Fruit fly (Drosophila melanogaster): Measurements from ENCODE around the gene CG14275.

Gene CG14275

DNA sequence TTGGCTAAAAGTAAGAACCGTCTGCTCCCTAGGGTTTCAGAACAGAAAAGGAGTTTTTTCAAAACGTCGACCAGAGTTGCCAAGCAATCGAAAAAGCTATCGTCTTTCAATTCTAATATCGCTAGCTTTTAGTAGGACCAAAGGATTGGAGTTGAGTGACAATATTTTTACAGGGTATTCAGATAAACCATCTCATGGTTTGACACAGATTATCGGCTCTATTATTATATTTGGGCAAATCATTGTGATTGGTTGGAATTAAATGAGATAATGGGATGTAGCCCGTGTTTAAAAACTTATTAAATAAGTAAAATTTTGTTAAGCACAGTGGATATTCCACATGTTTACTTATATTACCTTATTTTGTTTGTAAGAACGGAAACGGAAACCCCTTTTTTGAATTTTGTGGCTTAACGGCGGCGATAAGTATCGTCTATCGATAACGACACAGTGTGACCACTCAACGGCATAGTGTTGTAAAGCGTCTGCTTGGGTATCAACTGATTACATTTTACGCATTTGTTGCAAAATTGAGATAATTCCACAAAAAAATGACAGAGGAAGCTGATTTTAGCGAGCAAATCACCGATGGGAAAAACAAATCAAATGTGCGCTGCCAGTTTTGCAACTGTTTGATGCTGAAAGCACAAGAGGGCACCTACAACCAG lies 7.3 kb upstream of the CG14275 start, which contains the start of the genes mtsh and strat (continued):
- TF ChIP-seq repo (GFP tag; optimal IDR thresholded peaks at IDR 0.05): peak; percentile 19
- TF ChIP-seq Aef1 (GFP tag; IDR thresholded peaks at IDR 0.05): no peak
- peak; percentile 57 for TF ChIP-seq maf-S (GFP tag; optimal IDR thresholded peaks at IDR 0.05)
- no peak for TF ChIP-seq CG5953 (GFP tag; IDR thresholded peaks at IDR 0.05)
- no peak for TF ChIP-seq gem (tag; optimal IDR thresholded peaks at IDR 0.05)
- TF ChIP-seq CG17612 (GFP tag; IDR thresholded peaks at IDR 0.05): no peak
- TF ChIP-seq chif (GFP tag; optimal IDR thresholded peaks at IDR 0.05): peak; percentile 10 to 23
- peak; percentile 64 for TF ChIP-seq NfI (GFP tag; optimal IDR thresholded peaks at IDR 0.05)
- TF ChIP-seq CG18599 (GFP tag; optimal IDR thresholded peaks at IDR 0.05): peak; percentile 66
- TF ChIP-seq Sry-β (GFP tag; optimal IDR thresholded peaks at IDR 0.05): no peak
- peak; percentile 8 for TF ChIP-seq ash1 (GFP tag; optimal IDR thresholded peaks at IDR 0.05)
- TF ChIP-seq CG3847 (GFP tag; IDR thresholded peaks at IDR 0.05): peak; percentile 60; the same call in 1 of the 2 replicates
- peak; percentile 56 for TF ChIP-seq CG12391 (tag; optimal IDR thresholded peaks at IDR 0.05)
- TF ChIP-seq en (GFP tag; optimal IDR thresholded peaks at IDR 0.05): no peak
- TF ChIP-seq Vsx1 (GFP tag; optimal IDR thresholded peaks at IDR 0.05): no peak
- TF ChIP-seq CG10462 (GFP tag; optimal IDR thresholded peaks at IDR 0.05): no peak
- peak; percentile 49; the same call in 1 of the 2 replicates for TF ChIP-seq NFAT (GFP tag; IDR thresholded peaks at IDR 0.05)
- no peak for TF ChIP-seq Nf-YC (tag; optimal IDR thresholded peaks at IDR 0.05)
- peak; percentile 55 for TF ChIP-seq dm (GFP tag; optimal IDR thresholded peaks at IDR 0.05)
- no peak for TF ChIP-seq Trl (optimal IDR thresholded peaks at IDR 0.05)
- peak; percentile 49 for TF ChIP-seq Trl (GFP tag; optimal IDR thresholded peaks at IDR 0.05)
- TF ChIP-seq amos (GFP tag; IDR thresholded peaks at IDR 0.05; ENCODE audit: partially characterized antibody): no peak; the same call in 1 of the 2 replicates
- TF ChIP-seq nerfin-1 (tag; optimal IDR thresholded peaks at IDR 0.05): peak; percentile 56
- TF ChIP-seq ERR (GFP tag; optimal IDR thresholded peaks at IDR 0.05): peak; percentile 44
- no peak for TF ChIP-seq CG2129 (GFP tag; IDR thresholded peaks at IDR 0.05; ENCODE audit: partially characterized antibody)
- no peak for TF ChIP-seq CG32767 (GFP tag; IDR thresholded peaks at IDR 0.05)
- TF ChIP-seq Side (GFP tag; optimal IDR thresholded peaks at IDR 0.05): peak; percentile 72
- no peak for TF ChIP-seq unpg (GFP tag; optimal IDR thresholded peaks at IDR 0.05)
- peak; percentile 88 for TF ChIP-seq lab (GFP tag; optimal IDR thresholded peaks at IDR 0.05)
- TF ChIP-seq CG9609 (GFP tag; optimal IDR thresholded peaks at IDR 0.05): no peak
- TF ChIP-seq cwo (GFP tag; optimal IDR thresholded peaks at IDR 0.05): no peak
- TF ChIP-seq zen2 (GFP tag; IDR thresholded peaks at IDR 0.05; ENCODE audit: partially characterized antibody): no peak; the same call in 2 of the 3 replicates
- TF ChIP-seq CG34422 (GFP tag; IDR thresholded peaks at IDR 0.05): no peak; the same call in 2 of the 3 replicates
- peak; percentile 57 for TF ChIP-seq CG6683 (GFP tag; optimal IDR thresholded peaks at IDR 0.05)
- TF ChIP-seq dati (GFP tag; IDR thresholded peaks at IDR 0.05): 0 out of 2 replicates have a peak, but pooled peaks have one; percentile 14
- TF ChIP-seq Antp (GFP tag; optimal IDR thresholded peaks at IDR 0.05): peak; percentile 51
- no peak for TF ChIP-seq pum (GFP tag; optimal IDR thresholded peaks at IDR 0.05)
- no peak for TF ChIP-seq Oaz (GFP tag; IDR thresholded peaks at IDR 0.05)
- no peak for TF ChIP-seq sug (tag; optimal IDR thresholded peaks at IDR 0.05)
- no peak for TF ChIP-seq Stat92E (GFP tag; optimal IDR thresholded peaks at IDR 0.05)
- TF ChIP-seq Hmr (GFP tag; optimal IDR thresholded peaks at IDR 0.05): peak; percentile 78
- 0 out of 3 replicates have a peak, but pooled peaks have one; percentile 23 for TF ChIP-seq row (GFP tag; IDR thresholded peaks at IDR 0.05)
- no peak for TF ChIP-seq Rx (GFP tag; IDR thresholded peaks at IDR 0.05)
- peak; percentile 18 for TF ChIP-seq CG30020 (tag; optimal IDR thresholded peaks at IDR 0.05)
- peak; percentile 73 for TF ChIP-seq CG33213 (GFP tag; optimal IDR thresholded peaks at IDR 0.05)
- no peak for TF ChIP-seq shn (GFP tag; optimal IDR thresholded peaks at IDR 0.05)
- TF ChIP-seq Dek (tag; optimal IDR thresholded peaks at IDR 0.05): peak; percentile 13
- peak; percentile 65 for TF ChIP-seq CG17359 (tag; optimal IDR thresholded peaks at IDR 0.05)
- peak; percentile 65 for TF ChIP-seq HHEX (GFP tag; optimal IDR thresholded peaks at IDR 0.05)

All from whole organism, embryonic.